Worm (Caenorhabditis elegans) whole organism, L4 larva: ENCODE results near the gene C53C7.3.

Source experiments
- F26F4.8 ChIP-seq: fragments of 200-800 bp; sonication (Bioruptor generic); conservative IDR thresholded peaks from 2 replicates; pipeline ENCODE4 v1.3.6; 2022; ENCODE audit warnings: missing genetic modification characterization, missing compliant biosample characterization
- F44E2.7 ChIP-seq: fragments of 200-800 bp; sonication (Bioruptor generic); IDR thresholded peaks from 2 replicates; pipeline ENCODE4 v2.1.2; 2022; ENCODE audit warnings: missing genetic modification characterization, missing compliant biosample characterization
- T26A8.4 ChIP-seq: fragments of 200-800 bp; sonication (Bioruptor generic); IDR thresholded peaks from 2 replicates; pipeline ENCODE4 v1.3.6; 2022; ENCODE audit warnings: missing genetic modification characterization, missing compliant biosample characterization
- Y48G9A.11 ChIP-seq: fragments of 200-800 bp; sonication (Bioruptor generic); IDR thresholded peaks from 2 replicates; pipeline ENCODE4 v1.3.6; 2022; ENCODE audit warnings: missing genetic modification reagents, missing genetic modification characterization, missing compliant biosample characterization
- ZK546.5 ChIP-seq, 2 experiments: sonication (generic microtip); optimal IDR thresholded peaks; 2 replicates each; lab custom pipeline; 2017; ENCODE audit warnings: missing biosample characterization in 2 of 2, missing genetic modification characterization in 2 of 2
- aha-1 ChIP-seq: fragments of 150-350 bp; peaks from one replicate; lab custom pipeline; 2014; ENCODE audit warnings: missing biosample characterization, missing genetic modification characterization
- ama-1 ChIP-seq: fragments of 150-350 bp; optimal IDR thresholded peaks from 2 replicates; lab custom pipeline; 2014; ENCODE audit warnings: inconsistent platforms, mixed read lengths
- attf-4 ChIP-seq: sonication (generic microtip); optimal IDR thresholded peaks from 3 replicates; lab custom pipeline; 2017; ENCODE audit warnings: missing biosample characterization, missing genetic modification characterization
- ceh-20 ChIP-seq: fragments of 200-800 bp; sonication (Bioruptor generic); IDR thresholded peaks from 2 replicates; pipeline ENCODE4 v1.3.6; 2022; ENCODE audit warnings: missing genetic modification reagents, missing genetic modification characterization, missing compliant biosample characterization
- ceh-28 ChIP-seq: fragments of 150-350 bp; optimal IDR thresholded peaks from 2 replicates; lab custom pipeline; 2014; ENCODE audit warnings: missing biosample characterization, missing genetic modification reagents, missing genetic modification characterization
- cey-2 ChIP-seq: sonication (generic microtip); optimal IDR thresholded peaks from 3 replicates; lab custom pipeline; 2017; ENCODE audit warnings: missing genetic modification characterization, mild to moderate bottlenecking, missing compliant biosample characterization, antibody characterized with exemption, borderline replicate concordance; ENCODE audit not compliant: insufficient read depth
- daf-12 ChIP-seq: fragments of 150-350 bp; optimal IDR thresholded peaks from 2 replicates; lab custom pipeline; 2014; ENCODE audit warnings: missing biosample characterization, missing genetic modification reagents, missing genetic modification characterization
- daf-16 ChIP-seq, 3 experiments: sonication (generic microtip); optimal IDR thresholded peaks; 2 replicates each; lab custom pipeline; 2016 to 2017; ENCODE audit warnings: missing genetic modification characterization in 3 of 3, missing genetic modification reagents in 3 of 3, mild to moderate bottlenecking in 2 of 3, missing compliant biosample characterization in 2 of 3, missing biosample characterization in 1 of 3, moderate library complexity in 1 of 3
- dmd-8 ChIP-seq: fragments of 200-800 bp; sonication (Bioruptor generic); IDR thresholded peaks from 2 replicates; pipeline ENCODE4 v1.3.6; 2022; ENCODE audit warnings: missing genetic modification characterization, missing compliant biosample characterization
- dmd-9 ChIP-seq: fragments of 200-800 bp; sonication (Bioruptor generic); IDR thresholded peaks from 2 replicates; pipeline ENCODE4 v1.3.6; 2022; ENCODE audit warnings: missing genetic modification reagents, missing genetic modification characterization, missing compliant biosample characterization
- dpl-1 ChIP-seq: fragments of 150-350 bp; optimal IDR thresholded peaks from 2 replicates; lab custom pipeline; 2014; ENCODE audit warnings: missing biosample characterization, missing genetic modification reagents, missing genetic modification characterization
- duxl-1 ChIP-seq: sonication (generic microtip); optimal IDR thresholded peaks from 2 replicates; lab custom pipeline; 2016; ENCODE audit warnings: mild to moderate bottlenecking, missing genetic modification characterization, moderate library complexity, missing compliant biosample characterization; ENCODE audit not compliant: poor library complexity
- dve-1 ChIP-seq: sonication (generic microtip); optimal IDR thresholded peaks from 2 replicates; lab custom pipeline; 2017; ENCODE audit warnings: antibody characterized with exemption, mild to moderate bottlenecking, missing genetic modification characterization, missing compliant biosample characterization; ENCODE audit not compliant: insufficient read depth
- egl-43 ChIP-seq: fragments of 200-800 bp; sonication (Bioruptor generic); IDR thresholded peaks from 2 replicates; pipeline ENCODE4 v1.3.6; 2022; ENCODE audit warnings: missing genetic modification reagents, missing genetic modification characterization, missing compliant biosample characterization
- hlh-11 ChIP-seq: fragments of 200-800 bp; sonication (Bioruptor generic); optimal IDR thresholded peaks from 2 replicates; lab custom pipeline; 2018; ENCODE audit warnings: mild to moderate bottlenecking, missing genetic modification characterization, missing compliant biosample characterization
- hlh-30 ChIP-seq: sonication (generic microtip); optimal IDR thresholded peaks from 2 replicates; lab custom pipeline; 2017; ENCODE audit warnings: antibody characterized with exemption, mild to moderate bottlenecking, missing genetic modification characterization, missing compliant biosample characterization; ENCODE audit not compliant: insufficient read depth
- jun-1 ChIP-seq: fragments of 150-350 bp; optimal IDR thresholded peaks from 2 replicates; lab custom pipeline; 2014; ENCODE audit warnings: missing biosample characterization, missing genetic modification reagents, missing genetic modification characterization
- lim-7 ChIP-seq: fragments of 200-800 bp; sonication (Bioruptor generic); IDR thresholded peaks from 2 replicates; pipeline ENCODE4 v1.3.6; 2022; ENCODE audit warnings: missing genetic modification characterization, missing compliant biosample characterization
- lir-3 ChIP-seq: sonication (generic microtip); optimal IDR thresholded peaks from 2 replicates; lab custom pipeline; 2016; ENCODE audit warnings: mild to moderate bottlenecking, missing genetic modification characterization, missing compliant biosample characterization
- mdl-1 ChIP-seq, 2 experiments: fragments of 150-350 bp in 1 of 2; sonication (generic microtip) in 1 of 2; optimal IDR thresholded peaks; 2 replicates each; lab custom pipeline; 2014 to 2017; ENCODE audit warnings: missing biosample characterization in 2 of 2, missing genetic modification characterization in 2 of 2
- mep-1 ChIP-seq: fragments of 150-350 bp; sonication (generic microtip); optimal IDR thresholded peaks from 3 replicates; lab custom pipeline; 2014; ENCODE audit warnings: missing biosample characterization, missing genetic modification characterization
- mxl-2 ChIP-seq: fragments of 200-800 bp; sonication (Bioruptor generic); conservative IDR thresholded peaks from 2 replicates; pipeline ENCODE4 v1.3.6; 2022; ENCODE audit warnings: missing genetic modification reagents, missing genetic modification characterization, missing compliant biosample characterization
- mxl-3 ChIP-seq: fragments of 200-800 bp; sonication (Bioruptor generic); optimal IDR thresholded peaks from 2 replicates; lab custom pipeline; 2018; ENCODE audit warnings: mild to moderate bottlenecking, missing genetic modification characterization, missing compliant biosample characterization
- nhr-10 ChIP-seq: fragments of 150-350 bp; optimal IDR thresholded peaks from 2 replicates; lab custom pipeline; 2014; ENCODE audit warnings: missing biosample characterization, missing genetic modification characterization
- nhr-102 ChIP-seq: sonication (generic microtip); optimal IDR thresholded peaks from 2 replicates; lab custom pipeline; 2016; ENCODE audit warnings: mild to moderate bottlenecking, missing genetic modification characterization, moderate library complexity, missing compliant biosample characterization
- nhr-11 ChIP-seq: fragments of 150-350 bp; optimal IDR thresholded peaks from 2 replicates; lab custom pipeline; 2014; ENCODE audit warnings: missing biosample characterization, missing genetic modification characterization
- nhr-25 ChIP-seq: sonication (generic microtip); optimal IDR thresholded peaks from 2 replicates; lab custom pipeline; 2017; ENCODE audit warnings: missing genetic modification characterization, mild to moderate bottlenecking, missing compliant biosample characterization, antibody characterized with exemption, moderate library complexity, borderline replicate concordance; ENCODE audit not compliant: insufficient read depth
- nhr-28 ChIP-seq: fragments of 150-350 bp; optimal IDR thresholded peaks from 2 replicates; lab custom pipeline; 2014; ENCODE audit warnings: missing biosample characterization, missing genetic modification characterization
- nhr-6 ChIP-seq: fragments of 150-350 bp; optimal IDR thresholded peaks from 2 replicates; lab custom pipeline; 2014; ENCODE audit warnings: missing biosample characterization, missing genetic modification characterization
- nhr-76 ChIP-seq: fragments of 150-350 bp; optimal IDR thresholded peaks from 2 replicates; lab custom pipeline; 2014; ENCODE audit warnings: missing biosample characterization, missing genetic modification characterization
- nhr-77 ChIP-seq: fragments of 150-350 bp; optimal IDR thresholded peaks from 2 replicates; lab custom pipeline; 2014; ENCODE audit warnings: missing biosample characterization, missing genetic modification characterization
- pha-4 ChIP-seq, 2 experiments: fragments of 150-350 bp in 1 of 2; fragments of 200-800 bp in 1 of 2; sonication (Bioruptor generic) in 1 of 2; IDR thresholded peaks in 1 of 2; optimal IDR thresholded peaks in 1 of 2; 2 replicates each; pipeline versions ENCODE4 v1.3.6 to Lab custom; 2014 to 2022; ENCODE audit warnings: missing genetic modification characterization in 2 of 2, missing genetic modification reagents in 2 of 2, missing biosample characterization in 1 of 2, missing compliant biosample characterization in 1 of 2
- php-3 ChIP-seq: fragments of 200-800 bp; sonication (Bioruptor generic); IDR thresholded peaks from 2 replicates; pipeline ENCODE4 v1.3.6; 2022; ENCODE audit warnings: missing genetic modification reagents, missing genetic modification characterization, missing compliant biosample characterization
- sdz-12 ChIP-seq: fragments of 200-800 bp; sonication (Bioruptor generic); optimal IDR thresholded peaks from 2 replicates; lab custom pipeline; 2018; ENCODE audit warnings: mild to moderate bottlenecking, missing genetic modification characterization, missing compliant biosample characterization
- spr-3 ChIP-seq: fragments of 200-800 bp; sonication (Bioruptor generic); optimal IDR thresholded peaks from 2 replicates; lab custom pipeline; 2018; ENCODE audit warnings: mild to moderate bottlenecking, missing genetic modification characterization, missing compliant biosample characterization
- unc-130 ChIP-seq: sonication (generic microtip); optimal IDR thresholded peaks from 2 replicates; lab custom pipeline; 2016; ENCODE audit warnings: missing genetic modification reagents, missing genetic modification characterization, missing compliant biosample characterization
- unc-62 ChIP-seq, 3 experiments: fragments of 150-350 bp in 1 of 3; sonication (generic microtip); optimal IDR thresholded peaks in 2 of 3; peaks in 1 of 3; 1 replicate in 1 of 3; 2 replicates in 2 of 3; lab custom pipeline; 2014 to 2017; ENCODE audit warnings: missing biosample characterization in 3 of 3, missing genetic modification characterization in 3 of 3, missing genetic modification reagents in 3 of 3, missing genotype in 1 of 3
- vab-7 ChIP-seq: fragments of 200-800 bp; sonication (Bioruptor generic); IDR thresholded peaks from 2 replicates; pipeline ENCODE4 v1.3.6; 2022; ENCODE audit warnings: missing genetic modification reagents, missing genetic modification characterization, missing compliant biosample characterization
- zfp-3 ChIP-seq: fragments of 200-800 bp; sonication (Bioruptor generic); conservative IDR thresholded peaks from 2 replicates; pipeline ENCODE4 v1.3.6; 2022; ENCODE audit warnings: missing genetic modification reagents, missing genetic modification characterization, missing compliant biosample characterization
- zip-11 ChIP-seq: fragments of 200-800 bp; sonication (Bioruptor generic); IDR thresholded peaks from 2 replicates; pipeline ENCODE4 v1.3.6; 2022; ENCODE audit warnings: missing genetic modification characterization, missing compliant biosample characterization
- zip-2 ChIP-seq: fragments of 150-350 bp; optimal IDR thresholded peaks from 2 replicates; lab custom pipeline; 2014; ENCODE audit warnings: missing biosample characterization, missing genetic modification characterization
- ztf-7 ChIP-seq: fragments of 150-350 bp; optimal IDR thresholded peaks from 2 replicates; lab custom pipeline; 2014; ENCODE audit warnings: missing biosample characterization, missing genetic modification characterization

Gene C53C7.3

ce11 chrX:13034333-13034732 lies 14.0 kb upstream of the C53C7.3 start:
- TF ChIP-seq aha-1 (tag; lab: Kevin White, UChicago) (peak; percentile 26), ztf-7 (tag; lab: Kevin White, UChicago) (no peak), ama-1 (lab: Kevin White, UChicago) (no peak), unc-62 (GFP tag; optimal IDR thresholded peaks at IDR 0.05 in 1 of 2; lab: Kevin White, UChicago) (peak in 1 of 2 experiments; percentile 60), unc-62 (tag; optimal IDR thresholded peaks at IDR 0.05; lab: Kevin White, UChicago) (no peak)
- TF ChIP-seq, all 104 proteins: peak for 2

ce11 chrX:13038791-13039190 lies 9.6 kb upstream of the C53C7.3 start:
- TF ChIP-seq dpl-1 (GFP tag; lab: Kevin White, UChicago) (no peak), zip-11 (GFP tag; lab: Robert Waterston, UW) (no peak), jun-1 (no peak), pha-4 (GFP tag; IDR thresholded peaks at IDR 0.05; lab: Robert Waterston, UW) (peak; percentile 69; the same call in 1 of the 2 replicates), pha-4 (tag; optimal IDR thresholded peaks at IDR 0.05; lab: Kevin White, UChicago) (no peak), zfp-3 (0 out of 2 replicates have a peak, but pooled peaks have one; percentile 43), nhr-25 (tag; lab: Kevin White, UChicago) (peak; percentile 1), F26F4.8 (GFP tag; lab: Robert Waterston, UW) (peak; percentile 79; the same call in 1 of the 2 replicates), Y48G9A.11 (GFP tag; lab: Robert Waterston, UW) (peak; percentile 78; the same call in 1 of the 2 replicates), lir-3 (tag; lab: Kevin White, UChicago) (peak; percentile 58), daf-12 (tag; lab: Kevin White, UChicago) (no peak), nhr-76 (tag; lab: Kevin White, UChicago) (no peak), mxl-3 (GFP tag; lab: Kevin White, UChicago) (peak; percentile 32), ZK546.5 (tag; optimal IDR thresholded peaks at IDR 0.05; lab: Kevin White, UChicago) (no peak), ceh-20 (GFP tag; lab: Robert Waterston, UW) (no peak), ceh-28 (tag; lab: Kevin White, UChicago) (no peak), nhr-6 (no peak), nhr-102 (tag; lab: Kevin White, UChicago) (no peak), hlh-30 (peak; percentile 54), hlh-11 (tag; lab: Kevin White, UChicago) (no peak), dmd-9 (GFP tag; lab: Robert Waterston, UW) (peak; percentile 84), attf-4 (tag; lab: Kevin White, UChicago) (no peak), spr-3 (GFP tag; lab: Kevin White, UChicago) (peak; percentile 12), nhr-77 (tag; lab: Kevin White, UChicago) (peak; percentile 18), zip-2 (tag; lab: Kevin White, UChicago) (peak; percentile 1), mdl-1 (tag; optimal IDR thresholded peaks at IDR 0.05; lab: Kevin White, UChicago) (no peak), php-3 (GFP tag; lab: Robert Waterston, UW) (peak; percentile 71), F44E2.7 (GFP tag; lab: Robert Waterston, UW) (no peak), egl-43 (no peak; the same call in 1 of the 2 replicates), vab-7 (GFP tag; lab: Robert Waterston, UW) (peak; percentile 71), daf-16 (GFP tag; optimal IDR thresholded peaks at IDR 0.05; lab: Kevin White, UChicago) (peak; percentile 67 to 89), daf-16 (tag; optimal IDR thresholded peaks at IDR 0.05; lab: Kevin White, UChicago) (peak; percentile 96), dmd-8 (GFP tag; lab: Robert Waterston, UW) (0 out of 2 replicates have a peak, but pooled peaks have one; percentile 71), cey-2 (no peak), lim-7 (GFP tag; lab: Robert Waterston, UW) (peak; percentile 74), nhr-10 (tag; lab: Kevin White, UChicago) (no peak), sdz-12 (GFP tag; lab: Kevin White, UChicago) (no peak), mxl-2 (GFP tag; lab: Robert Waterston, UW) (no peak), mep-1 (peak; percentile 60), nhr-11 (tag; lab: Kevin White, UChicago) (no peak), unc-130 (GFP tag; lab: Kevin White, UChicago) (peak; percentile 45), T26A8.4 (no peak), nhr-28 (tag; lab: Kevin White, UChicago) (peak; percentile 27), duxl-1 (tag; lab: Kevin White, UChicago) (peak; percentile 11), unc-62 (GFP tag; optimal IDR thresholded peaks at IDR 0.05 in 1 of 2; lab: Kevin White, UChicago) (peak in 1 of 2 experiments; percentile 41), unc-62 (tag; optimal IDR thresholded peaks at IDR 0.05; lab: Kevin White, UChicago) (no peak), dve-1 (tag; lab: Kevin White, UChicago) (peak; percentile 83)
